Fruit fly (Drosophila melanogaster) whole organism: ENCODE measurements around the gene RpS7.

Source experiments
- pan ChIP-seq: fragments of >200 bp; optimal IDR thresholded peaks from 2 replicates; lab custom pipeline; 2017
- psq ChIP-seq: fragments of >200 bp; optimal IDR thresholded peaks from 2 replicates; lab custom pipeline; 2017
- usp ChIP-seq: fragments of >200 bp; optimal IDR thresholded peaks from 2 replicates; lab custom pipeline; 2017; ENCODE audit warnings: missing biosample characterization, missing genetic modification characterization, mixed read lengths

DNA sequence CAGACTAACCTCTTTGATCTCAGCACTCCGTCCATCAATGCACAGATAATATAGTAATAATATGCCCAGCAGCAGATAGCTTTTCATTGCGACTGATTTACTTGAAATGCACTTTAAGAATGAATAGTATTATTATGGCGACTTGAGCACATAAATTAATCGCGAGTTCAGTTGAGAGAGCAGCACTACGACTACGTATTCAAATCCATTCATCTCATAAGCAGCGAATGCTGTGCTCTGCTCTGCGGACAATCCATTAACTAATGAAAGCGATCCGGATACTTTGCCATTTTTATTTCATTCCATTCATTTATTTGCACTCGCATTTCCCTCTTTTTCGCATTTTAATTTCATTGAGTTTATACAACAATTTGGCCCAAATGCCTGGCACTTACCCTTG, 28.8 kb upstream of the RpS7 start, which contains the start of gene CG43448:
- TF ChIP-seq psq (no peak), pan (lab: Kevin White, UChicago) (no peak), usp (no peak)
